Worm (Caenorhabditis elegans) whole organism, L3 larva: ENCODE results near the gene hot-9.

Experiments used
- aly-2 ChIP-seq: fragments of 150-350 bp; optimal IDR thresholded peaks from 2 replicates; lab custom pipeline; 2014; ENCODE audit warnings: missing biosample characterization, missing genetic modification characterization
- lin-39 ChIP-seq: fragments of 150-350 bp; optimal IDR thresholded peaks from 2 replicates; lab custom pipeline; 2018; ENCODE audit warnings: missing biosample characterization, missing genetic modification reagents, missing genetic modification characterization
- nhr-43 ChIP-seq: sonication (generic microtip); optimal IDR thresholded peaks from 2 replicates; lab custom pipeline; 2016; ENCODE audit warnings: mild to moderate bottlenecking, missing genetic modification characterization, missing compliant biosample characterization; ENCODE audit not compliant: poor library complexity, severe bottlenecking
- snpc-4 ChIP-seq: fragments of 150-350 bp; optimal IDR thresholded peaks from 2 replicates; lab custom pipeline; 2014; ENCODE audit warnings: missing biosample characterization, missing genetic modification characterization

DNA sequence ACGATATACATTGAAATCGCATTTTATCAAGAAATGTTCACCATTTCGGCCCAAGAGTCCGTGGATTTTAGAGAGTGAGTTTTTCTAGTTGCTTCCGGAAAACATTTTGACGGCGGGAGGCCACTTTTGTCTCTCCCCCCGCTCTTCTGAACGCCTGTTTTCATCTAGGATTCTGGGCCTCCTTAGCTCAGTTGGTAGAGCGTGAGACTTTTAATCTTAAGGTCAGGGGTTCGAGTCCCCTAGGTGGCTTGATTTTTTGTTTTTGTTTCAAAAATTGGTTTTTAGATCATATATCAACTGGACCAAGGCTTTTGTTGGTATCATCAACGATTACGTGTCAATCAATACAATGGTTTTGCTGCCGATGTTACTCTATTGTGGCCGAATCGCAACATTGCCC, 6.5 kb downstream of the hot-9 start:
- TF ChIP-seq snpc-4 (tag; lab: Kevin White, UChicago) (peak; percentile 35), nhr-43 (tag; lab: Kevin White, UChicago) (no peak), lin-39 (tag; lab: Kevin White, UChicago) (no peak), aly-2 (tag; lab: Kevin White, UChicago) (no peak)
